Fruit fly (Drosophila melanogaster) whole organism, pupa: ENCODE results near the gene CG34448.

Experiments
- CG10348 ChIP-seq: fragments of 200-800 bp; sonication (Bioruptor generic); IDR thresholded peaks from 2 replicates; pipeline ENCODE4 v1.3.6; 2022; ENCODE audit warnings: missing biosample characterization, missing genetic modification characterization
- CG15710 ChIP-seq: fragments of 200-800 bp; sonication (Bioruptor generic); optimal IDR thresholded peaks from 2 replicates; lab custom pipeline; 2018; ENCODE audit warnings: missing biosample characterization, mild to moderate bottlenecking, missing genetic modification characterization, moderate library complexity
- CG17806 ChIP-seq: fragments of 200-800 bp; sonication (Bioruptor generic); optimal IDR thresholded peaks from 2 replicates; lab custom pipeline; 2018; ENCODE audit warnings: missing biosample characterization, mild to moderate bottlenecking, missing genetic modification characterization, moderate library complexity
- CG32121 ChIP-seq: fragments of 200-800 bp; sonication (Bioruptor generic); IDR thresholded peaks from 2 replicates; pipeline ENCODE4 v1.3.6; 2022; ENCODE audit warnings: missing biosample characterization, missing genetic modification characterization
- CG4496 ChIP-seq: fragments of 200-800 bp; sonication (Bioruptor generic); IDR thresholded peaks from 3 replicates; pipeline ENCODE4 v1.3.6; 2022; ENCODE audit warnings: missing biosample characterization, missing genetic modification characterization
- CG8159 ChIP-seq: fragments of 200-800 bp; sonication (Bioruptor generic); optimal IDR thresholded peaks from 3 replicates; lab custom pipeline; 2018; ENCODE audit warnings: missing biosample characterization, mild to moderate bottlenecking, missing genetic modification characterization, moderate library complexity
- EcR ChIP-seq: fragments of 200-800 bp; sonication (Bioruptor generic); optimal IDR thresholded peaks from 3 replicates; lab custom pipeline; 2019; ENCODE audit warnings: missing biosample characterization, missing genetic modification characterization, mild to moderate bottlenecking, moderate library complexity, missing genetic modification reagents
- gl ChIP-seq: fragments of 200-800 bp; sonication (Bioruptor generic); optimal IDR thresholded peaks from 2 replicates; lab custom pipeline; 2018; ENCODE audit warnings: missing biosample characterization, mild to moderate bottlenecking, missing genetic modification characterization

dm6 chr2L:2426444-2427188 is 8.9 kb upstream of the CG34448 start:
- TF ChIP-seq gl: peak; percentile 61
- TF ChIP-seq CG17806 (tag; lab: Kevin White, UChicago): peak; percentile 88
- TF ChIP-seq EcR: no peak
- TF ChIP-seq CG8159 (tag; lab: Kevin White, UChicago): peak; percentile 79
- peak; percentile 91 for TF ChIP-seq CG32121 (GFP tag; lab: Robert Waterston, UW)
- peak; percentile 78 for TF ChIP-seq CG15710 (tag; lab: Kevin White, UChicago)
- TF ChIP-seq CG10348 (GFP tag; lab: Robert Waterston, UW): peak; percentile 68
- peak; percentile 95 for TF ChIP-seq CG4496 (GFP tag; lab: Robert Waterston, UW)
